Worm (Caenorhabditis elegans): ENCODE data around the gene F40F12.3.
A peak's percentile ranks its signal among the peaks of the same experiment; 100 is the strongest.

F40F12.3 gene

ce11 chrIII:9920764-9921163 lies at the start of gene F40F12.3:
Gene F40F12.3 (minus strand): TSS chrIII:9920864.
- TF ChIP-seq lsy-2 (tag; optimal IDR thresholded peaks at IDR 0.05): no peak
- TF ChIP-seq bed-3 (GFP tag; optimal IDR thresholded peaks at IDR 0.05): no peak
- TF ChIP-seq unc-120 (tag; optimal IDR thresholded peaks at IDR 0.05; ENCODE audit: poor library complexity, severe bottlenecking): no peak
- TF ChIP-seq lin-13 (tag; optimal IDR thresholded peaks at IDR 0.05): no peak

- peak; percentile 77 for TF ChIP-seq nhr-2 (tag; optimal IDR thresholded peaks at IDR 0.05)
- no peak for TF ChIP-seq ztf-11 (tag; optimal IDR thresholded peaks at IDR 0.05)
Measured at ce11 chrIII:9969371-9969770, 48.7 kb upstream of the F40F12.3 start.

DNA sequence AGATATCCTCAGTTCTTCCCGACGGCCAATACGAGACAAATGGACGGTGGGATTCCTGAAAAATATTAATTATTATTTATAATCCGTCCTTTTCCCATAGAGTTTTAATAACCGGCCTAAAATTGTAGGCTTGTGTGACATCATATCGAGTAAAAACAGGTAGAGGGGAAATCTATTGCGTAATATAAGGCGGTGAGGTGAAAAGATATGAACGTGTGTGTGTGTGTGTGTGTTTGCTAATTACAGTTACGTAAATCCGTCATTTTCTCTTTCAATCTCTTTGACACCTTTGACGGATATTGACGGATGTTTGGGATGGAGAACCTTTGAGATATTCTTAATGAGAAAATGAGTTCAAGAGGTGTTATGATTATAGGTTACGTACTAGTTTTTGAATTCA lies 44.8 kb upstream of the F40F12.3 start:
- TF ChIP-seq unc-120 (tag; optimal IDR thresholded peaks at IDR 0.05; ENCODE audit: poor library complexity, severe bottlenecking) (no peak), mls-2 (tag; optimal IDR thresholded peaks at IDR 0.05) (peak; percentile 12), ceh-43 (GFP tag; optimal IDR thresholded peaks at IDR 0.05) (peak; percentile 32), tbx-8 (GFP tag; optimal IDR thresholded peaks at IDR 0.05) (no peak), zip-8 (tag; optimal IDR thresholded peaks at IDR 0.05) (peak; percentile 99), hlh-1 (tag; optimal IDR thresholded peaks at IDR 0.05) (no peak), unc-62 (GFP tag; optimal IDR thresholded peaks at IDR 0.05) (peak; percentile 65), nhr-237 (tag; optimal IDR thresholded peaks at IDR 0.05) (peak; percentile 8), nhr-2 (tag; optimal IDR thresholded peaks at IDR 0.05) (peak; percentile 92), ztf-11 (tag; optimal IDR thresholded peaks at IDR 0.05) (no peak), ceh-83 (GFP tag; optimal IDR thresholded peaks at IDR 0.05) (no peak), nhr-12 (tag; optimal IDR thresholded peaks at IDR 0.05) (no peak), cnd-1 (tag; optimal IDR thresholded peaks at IDR 0.05) (peak; percentile 13), mep-1 (tag; optimal IDR thresholded peaks at IDR 0.05) (no peak)

ce11 chrIII:9964416-9964815 lies 43.8 kb upstream of the F40F12.3 start:
- TF ChIP-seq M03D4.4 (tag; optimal IDR thresholded peaks at IDR 0.05) (no peak), flh-1 (GFP tag; optimal IDR thresholded peaks at IDR 0.05) (no peak), nhr-76 (tag; optimal IDR thresholded peaks at IDR 0.05) (no peak), unc-62 (GFP tag; optimal IDR thresholded peaks at IDR 0.05) (no peak), lsy-2 (tag; optimal IDR thresholded peaks at IDR 0.05) (no peak), snpc-4 (tag; optimal IDR thresholded peaks at IDR 0.05) (no peak), ceh-43 (GFP tag; optimal IDR thresholded peaks at IDR 0.05) (no peak), sem-2 (GFP tag; optimal IDR thresholded peaks at IDR 0.05) (no peak), ceh-39 (tag; optimal IDR thresholded peaks at IDR 0.05) (no peak), lin-13 (tag; optimal IDR thresholded peaks at IDR 0.05) (no peak), mep-1 (tag; optimal IDR thresholded peaks at IDR 0.05) (no peak), lin-32 (GFP tag; optimal IDR thresholded peaks at IDR 0.05) (no peak), nhr-237 (tag; optimal IDR thresholded peaks at IDR 0.05) (no peak), sptf-1 (tag; optimal IDR thresholded peaks at IDR 0.05) (no peak), bed-3 (GFP tag; optimal IDR thresholded peaks at IDR 0.05) (no peak), mls-2 (tag; optimal IDR thresholded peaks at IDR 0.05) (no peak)

ce11 chrIII:9963447-9963846 lies 42.8 kb upstream of the F40F12.3 start:
- peak; percentile 97 for TF ChIP-seq zip-8 (tag; optimal IDR thresholded peaks at IDR 0.05)
- no peak for TF ChIP-seq unc-39 (tag; optimal IDR thresholded peaks at IDR 0.05)

DNA sequence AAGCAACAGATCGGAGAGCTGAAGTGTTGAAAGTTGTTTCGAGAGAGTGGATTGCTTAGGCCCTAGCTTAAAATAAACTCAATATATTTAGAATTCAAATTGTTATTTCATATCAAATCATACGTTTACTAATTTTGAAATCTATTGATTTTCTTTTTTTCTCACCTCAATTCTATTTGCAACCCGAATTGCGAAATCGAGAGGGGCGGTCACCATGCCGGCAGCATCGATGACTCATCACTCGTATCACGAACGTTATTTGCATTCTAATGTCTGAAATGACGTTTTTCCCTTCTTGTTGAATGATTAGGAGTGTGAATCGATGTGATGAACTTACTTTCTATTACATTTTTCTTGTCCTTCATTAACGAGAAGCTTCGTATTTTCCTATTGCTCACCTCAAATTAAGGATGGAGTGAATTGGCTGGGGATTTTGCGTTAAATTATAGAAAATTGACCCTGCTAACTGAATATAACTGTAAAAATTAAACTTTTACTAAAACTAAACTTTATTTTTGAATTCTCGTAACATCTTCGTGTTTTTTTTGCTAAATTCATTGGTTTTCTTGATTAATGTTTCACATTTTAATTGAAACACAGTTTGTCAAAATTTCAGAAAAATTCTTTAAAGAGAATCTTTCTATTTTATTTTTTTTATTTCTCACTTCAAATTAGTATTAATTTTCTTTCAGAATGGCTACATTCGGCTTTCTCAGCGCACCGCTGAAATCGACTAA lies 36.2 kb upstream of the F40F12.3 start, which contains the start of gene alx-1:
Gene alx-1, plus strand, starts transcription at position 687 of the 737 bp plus-strand sequence.
- TF ChIP-seq ham-2 (GFP tag; optimal IDR thresholded peaks at IDR 0.05) (no peak), blmp-1 (tag; optimal IDR thresholded peaks at IDR 0.05) (no peak), unc-62 (GFP tag; optimal IDR thresholded peaks at IDR 0.05) (no peak), ztf-11 (tag; optimal IDR thresholded peaks at IDR 0.05) (no peak), lin-32 (GFP tag; optimal IDR thresholded peaks at IDR 0.05) (no peak), mls-2 (tag; optimal IDR thresholded peaks at IDR 0.05) (no peak), ceh-43 (GFP tag; optimal IDR thresholded peaks at IDR 0.05) (no peak), drap-1 (GFP tag; optimal IDR thresholded peaks at IDR 0.05) (no peak), M03D4.4 (tag; optimal IDR thresholded peaks at IDR 0.05) (no peak), lin-13 (tag; optimal IDR thresholded peaks at IDR 0.05) (no peak), unc-120 (tag; optimal IDR thresholded peaks at IDR 0.05; ENCODE audit: poor library complexity, severe bottlenecking) (no peak), nhr-12 (tag; optimal IDR thresholded peaks at IDR 0.05) (no peak), ces-1 (GFP tag; optimal IDR thresholded peaks at IDR 0.05) (no peak), cnd-1 (tag; optimal IDR thresholded peaks at IDR 0.05) (no peak), flh-1 (GFP tag; optimal IDR thresholded peaks at IDR 0.05) (no peak), ceh-83 (GFP tag; optimal IDR thresholded peaks at IDR 0.05) (no peak), snpc-4 (tag; optimal IDR thresholded peaks at IDR 0.05) (no peak), mep-1 (tag; optimal IDR thresholded peaks at IDR 0.05) (no peak)

Measured in whole organism, mixed stage, embryonic.